Fruit fly (Drosophila melanogaster): ENCODE data around the gene Spg7.
A peak's percentile ranks its signal among the peaks of the same experiment; 100 is the strongest.

The Spg7 gene

DNA sequence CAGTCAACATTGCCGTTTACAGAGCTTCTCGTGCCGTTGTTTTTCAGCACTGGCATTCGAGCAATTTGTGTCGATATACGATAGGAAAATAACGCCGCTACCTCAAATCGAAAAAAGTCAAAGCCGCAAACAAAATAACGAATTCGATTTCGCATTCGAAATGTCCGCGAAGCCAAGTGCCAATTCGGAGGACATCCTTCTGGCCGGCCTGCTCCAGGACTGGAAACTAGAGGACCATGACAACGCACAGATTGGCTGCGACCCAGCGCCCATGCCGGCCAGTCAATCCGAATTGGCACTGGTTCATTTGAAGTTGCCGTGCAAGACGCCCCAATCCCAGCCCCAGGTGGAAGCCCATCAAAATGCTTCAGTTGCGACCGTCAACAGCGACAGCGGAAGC is 16.7 kb upstream of the Spg7 start (continued):
- TF ChIP-seq dmrt11E (tag; optimal IDR thresholded peaks at IDR 0.05) (no peak), CG1529 (GFP tag; optimal IDR thresholded peaks at IDR 0.05) (no peak), ken (GFP tag; IDR thresholded peaks at IDR 0.05) (no peak), Abd-B (GFP tag; optimal IDR thresholded peaks at IDR 0.05) (no peak), Aef1 (GFP tag; IDR thresholded peaks at IDR 0.05) (no peak), CG3838 (GFP tag; optimal IDR thresholded peaks at IDR 0.05) (no peak), esg (GFP tag; conservative IDR thresholded peaks at IDR 0.05) (no peak), bbx (GFP tag; IDR thresholded peaks at IDR 0.05; ENCODE audit: partially characterized antibody) (no peak), Doc3 (GFP tag; IDR thresholded peaks at IDR 0.05; ENCODE audit: partially characterized antibody) (0 out of 3 replicates have a peak, but pooled peaks have one; percentile 36), CG12071 (GFP tag; optimal IDR thresholded peaks at IDR 0.05) (no peak), CG9215 (GFP tag; IDR thresholded peaks at IDR 0.05) (no peak), en (GFP tag; optimal IDR thresholded peaks at IDR 0.05) (no peak), CG12942 (GFP tag; optimal IDR thresholded peaks at IDR 0.05) (no peak), wor (GFP tag; IDR thresholded peaks at IDR 0.05) (no peak), CG14667 (GFP tag; IDR thresholded peaks at IDR 0.05) (no peak), CG12219 (GFP tag; optimal IDR thresholded peaks at IDR 0.05) (no peak), sqz (GFP tag; optimal IDR thresholded peaks at IDR 0.05) (no peak), CG11723 (GFP tag; optimal IDR thresholded peaks at IDR 0.05) (no peak), MBD-R2 (GFP tag; IDR thresholded peaks at IDR 0.05) (peak; percentile 54), BtbVII (GFP tag; optimal IDR thresholded peaks at IDR 0.05) (no peak), CG6689 (GFP tag; IDR thresholded peaks at IDR 0.05) (no peak), toy (GFP tag; IDR thresholded peaks at IDR 0.05) (no peak), slp2 (GFP tag; optimal IDR thresholded peaks at IDR 0.05) (no peak), CG7987 (GFP tag; optimal IDR thresholded peaks at IDR 0.05) (no peak), dm (GFP tag; optimal IDR thresholded peaks at IDR 0.05) (peak; percentile 24), Sry-δ (GFP tag; optimal IDR thresholded peaks at IDR 0.05) (peak; percentile 36), ash1 (GFP tag; optimal IDR thresholded peaks at IDR 0.05) (no peak), CG33557 (GFP tag; optimal IDR thresholded peaks at IDR 0.05) (no peak), wdn (GFP tag; IDR thresholded peaks at IDR 0.05) (no peak), Nf-YB (GFP tag; optimal IDR thresholded peaks at IDR 0.05) (no peak), CG7372 (GFP tag; IDR thresholded peaks at IDR 0.05) (no peak), CG1792 (GFP tag; optimal IDR thresholded peaks at IDR 0.05) (no peak), tgo (GFP tag; IDR thresholded peaks at IDR 0.05) (no peak), cwo (GFP tag; optimal IDR thresholded peaks at IDR 0.05) (no peak), B-H2 (GFP tag; optimal IDR thresholded peaks at IDR 0.05) (no peak), CG13624 (GFP tag; optimal IDR thresholded peaks at IDR 0.05) (no peak), CG8924 (tag; optimal IDR thresholded peaks at IDR 0.05) (no peak), Awh (GFP tag; IDR thresholded peaks at IDR 0.05) (no peak), ttk (GFP tag; IDR thresholded peaks at IDR 0.05) (no peak), CG2129 (GFP tag; IDR thresholded peaks at IDR 0.05; ENCODE audit: partially characterized antibody) (no peak), kay (GFP tag; optimal IDR thresholded peaks at IDR 0.05) (no peak), mirr (GFP tag; optimal IDR thresholded peaks at IDR 0.05) (no peak), Opbp (GFP tag; IDR thresholded peaks at IDR 0.05; ENCODE audit: partially characterized antibody) (peak; percentile 28; the same call in 1 of the 3 replicates), Mes4 (GFP tag; optimal IDR thresholded peaks at IDR 0.05) (no peak), bowl (GFP tag; IDR thresholded peaks at IDR 0.05) (no peak), tna (GFP tag; IDR thresholded peaks at IDR 0.05; ENCODE audit: partially characterized antibody) (peak; percentile 16; the same call in 1 of the 2 replicates), dan (GFP tag; IDR thresholded peaks at IDR 0.05) (no peak), CG3847 (GFP tag; IDR thresholded peaks at IDR 0.05) (peak; percentile 52), CG3995 (GFP tag; optimal IDR thresholded peaks at IDR 0.05) (peak; percentile 85), wek (GFP tag; optimal IDR thresholded peaks at IDR 0.05) (no peak), dati (GFP tag; IDR thresholded peaks at IDR 0.05) (no peak), vvl (GFP tag; IDR thresholded peaks at IDR 0.05) (0 out of 2 replicates have a peak, but pooled peaks have one; percentile 15)

Measured in whole organism, embryonic.